Worm (Caenorhabditis elegans): ENCODE data around the gene K11H12.9.

Gene K11H12.9

DNA sequence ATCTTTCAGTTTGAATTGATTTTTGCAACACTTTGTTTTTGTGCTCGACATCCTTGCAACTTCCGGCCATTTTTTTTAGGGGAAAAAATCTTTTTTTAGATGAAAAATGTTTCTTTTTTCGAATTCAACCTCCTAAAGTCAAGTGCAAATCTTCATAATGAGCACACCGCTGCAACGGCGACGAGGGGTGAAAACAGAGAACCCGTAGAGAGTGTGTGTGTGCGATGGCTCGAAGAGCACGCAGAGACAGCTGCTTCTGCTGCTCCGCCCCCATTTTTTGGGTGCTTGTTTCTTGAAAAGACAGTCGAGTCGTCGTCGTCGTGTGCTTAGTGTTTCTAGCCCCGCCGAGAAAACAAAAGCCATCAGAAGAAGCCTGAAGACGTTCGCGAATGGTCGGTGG lies 43.4 kb upstream of the K11H12.9 start, which contains the start of gene inx-18:
inx-18 (plus strand) TSS at position 301 of the 400 bp plus-strand sequence.
- TF ChIP-seq lin-11 (tag; optimal IDR thresholded peaks at IDR 0.05) (no peak), ceh-6 (GFP tag; optimal IDR thresholded peaks at IDR 0.05) (no peak), elt-2 (tag; optimal IDR thresholded peaks at IDR 0.05) (no peak), pax-1 (tag; optimal IDR thresholded peaks at IDR 0.05) (no peak), ama-1 (optimal IDR thresholded peaks at IDR 0.05) (no peak), ceh-18 (tag; optimal IDR thresholded peaks at IDR 0.05) (no peak)

DNA sequence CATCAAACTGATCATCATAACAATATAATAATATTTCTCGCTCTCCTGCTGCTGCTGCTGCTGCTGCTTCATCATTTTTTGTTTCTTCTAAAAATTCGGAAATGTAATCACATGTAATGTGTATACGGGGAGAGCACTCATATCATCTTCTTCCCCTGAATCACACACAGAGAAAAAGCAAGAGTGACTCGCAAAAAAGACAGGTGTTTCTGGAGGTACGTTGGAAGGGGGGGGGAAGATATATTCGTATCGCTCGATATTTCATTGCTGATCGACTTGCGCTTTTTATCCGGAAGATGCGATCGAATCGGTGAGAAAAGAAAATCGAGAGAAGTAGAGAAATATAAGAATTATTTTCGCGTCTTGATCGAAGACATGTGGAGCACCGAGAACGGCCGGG lies 41.8 kb upstream of the K11H12.9 start:
- TF ChIP-seq pha-4 (tag; optimal IDR thresholded peaks at IDR 0.05) (no peak), ceh-24 (tag; optimal IDR thresholded peaks at IDR 0.05) (no peak), ceh-34 (tag; optimal IDR thresholded peaks at IDR 0.05) (no peak), ceh-18 (tag; optimal IDR thresholded peaks at IDR 0.05) (peak; percentile 74), rnt-1 (tag; optimal IDR thresholded peaks at IDR 0.05) (peak; percentile 22), nfya-1 (tag; optimal IDR thresholded peaks at IDR 0.05) (peak; percentile 41)

DNA sequence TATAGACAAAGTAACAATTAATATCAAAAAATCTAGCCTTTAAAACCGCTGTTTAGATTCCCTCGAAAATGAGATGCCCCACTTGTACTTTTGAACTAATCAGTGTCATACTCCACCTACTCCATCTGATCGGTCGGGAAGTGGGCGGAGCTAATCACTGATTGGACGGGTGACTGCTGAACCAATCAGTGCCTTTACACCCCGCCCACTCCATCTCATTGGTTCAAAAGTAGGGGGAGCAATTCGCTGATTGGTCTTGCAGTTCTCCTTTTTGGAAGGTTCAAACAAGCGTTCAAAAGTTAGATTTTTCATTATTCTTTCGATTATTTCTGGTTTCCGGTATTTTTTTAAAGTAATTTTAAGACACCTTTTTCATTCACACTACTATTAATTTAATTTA lies 36.3 kb upstream of the K11H12.9 start:
- TF ChIP-seq ceh-18 (tag; optimal IDR thresholded peaks at IDR 0.05) (no peak), nfya-1 (tag; optimal IDR thresholded peaks at IDR 0.05) (peak; percentile 97), fkh-6 (tag; optimal IDR thresholded peaks at IDR 0.05) (no peak)

DNA sequence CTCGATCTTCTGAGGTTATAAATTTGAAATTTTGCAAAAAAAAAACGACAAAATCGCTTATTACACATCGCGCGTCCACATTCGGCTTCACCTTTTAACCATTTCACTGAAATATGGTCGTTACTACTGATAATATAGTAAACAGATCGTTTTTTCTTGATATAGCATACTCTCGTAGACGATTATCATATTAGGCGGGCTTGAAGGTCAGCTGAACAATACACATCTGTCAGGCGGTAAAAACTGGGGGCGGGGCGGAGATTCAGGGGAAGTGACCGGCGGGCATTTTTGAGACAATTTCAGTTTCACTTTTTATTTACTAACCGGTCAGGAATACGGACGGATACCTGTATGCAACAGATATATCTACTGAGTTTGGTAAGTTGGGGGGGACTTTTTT lies 34.2 kb upstream of the K11H12.9 start, which contains the start of gene C18H7.1:
C18H7.1 (plus strand) TSS at position 301 of the 400 bp plus-strand sequence.
- TF ChIP-seq pqm-1 (tag; optimal IDR thresholded peaks at IDR 0.05) (no peak), gmeb-2 (tag; optimal IDR thresholded peaks at IDR 0.05) (no peak), ceh-19 (GFP tag; optimal IDR thresholded peaks at IDR 0.05) (no peak), K02D7.2 (tag; optimal IDR thresholded peaks at IDR 0.05) (no peak), unc-86 (tag; optimal IDR thresholded peaks at IDR 0.05) (no peak), rnt-1 (tag; optimal IDR thresholded peaks at IDR 0.05) (no peak), unc-55 (GFP tag; optimal IDR thresholded peaks at IDR 0.05) (no peak), pha-4 (tag; optimal IDR thresholded peaks at IDR 0.05) (no peak), ets-4 (tag; optimal IDR thresholded peaks at IDR 0.05) (no peak), ceh-31 (tag; optimal IDR thresholded peaks at IDR 0.05) (no peak), C08G9.2 (tag; optimal IDR thresholded peaks at IDR 0.05) (no peak), ceh-30 (tag; optimal IDR thresholded peaks at IDR 0.05) (no peak), Y22D7AL.16 (tag; optimal IDR thresholded peaks at IDR 0.05) (no peak), unc-42 (tag; optimal IDR thresholded peaks at IDR 0.05) (no peak), lim-6 (tag; optimal IDR thresholded peaks at IDR 0.05) (no peak), ztf-16 (tag; optimal IDR thresholded peaks at IDR 0.05) (no peak), C38D4.7 (GFP tag; optimal IDR thresholded peaks at IDR 0.05) (no peak), ceh-2 (tag; optimal IDR thresholded peaks at IDR 0.05) (no peak), ceh-48 (tag; optimal IDR thresholded peaks at IDR 0.05) (no peak)

DNA sequence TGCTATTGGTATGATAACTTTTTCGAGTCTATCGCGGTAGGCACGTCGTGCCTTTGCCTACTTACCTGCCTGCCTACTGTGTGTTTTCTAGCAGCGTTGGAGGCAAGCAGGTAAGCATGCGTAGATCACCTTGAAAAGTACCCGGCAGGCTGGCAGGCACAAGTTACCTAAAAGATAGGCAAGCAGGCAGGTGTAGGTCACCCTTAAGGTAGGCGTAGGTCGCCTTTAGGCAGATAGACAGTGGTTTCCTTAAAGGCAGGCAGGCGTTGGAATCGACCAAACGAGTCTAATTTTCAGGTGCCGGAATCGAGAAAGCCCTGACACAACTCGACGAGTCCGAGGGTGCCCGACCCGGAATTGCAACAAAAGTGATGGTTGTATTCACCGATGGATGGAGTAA lies 29.7 kb upstream of the K11H12.9 start:
- no peak for TF ChIP-seq elt-4 (tag; optimal IDR thresholded peaks at IDR 0.05)
- no peak for TF ChIP-seq che-1 (tag; optimal IDR thresholded peaks at IDR 0.05)
- no peak for TF ChIP-seq sox-2 (GFP tag; IDR thresholded peaks at IDR 0.05)
- no peak for TF ChIP-seq ceh-6 (GFP tag; optimal IDR thresholded peaks at IDR 0.05)
- no peak for TF ChIP-seq fkh-6 (tag; optimal IDR thresholded peaks at IDR 0.05)
- TF ChIP-seq fax-1 (tag; optimal IDR thresholded peaks at IDR 0.05) = no peak
- no peak for TF ChIP-seq nhr-11 (tag; optimal IDR thresholded peaks at IDR 0.05)
- TF ChIP-seq zip-5 (tag; optimal IDR thresholded peaks at IDR 0.05) = no peak

DNA sequence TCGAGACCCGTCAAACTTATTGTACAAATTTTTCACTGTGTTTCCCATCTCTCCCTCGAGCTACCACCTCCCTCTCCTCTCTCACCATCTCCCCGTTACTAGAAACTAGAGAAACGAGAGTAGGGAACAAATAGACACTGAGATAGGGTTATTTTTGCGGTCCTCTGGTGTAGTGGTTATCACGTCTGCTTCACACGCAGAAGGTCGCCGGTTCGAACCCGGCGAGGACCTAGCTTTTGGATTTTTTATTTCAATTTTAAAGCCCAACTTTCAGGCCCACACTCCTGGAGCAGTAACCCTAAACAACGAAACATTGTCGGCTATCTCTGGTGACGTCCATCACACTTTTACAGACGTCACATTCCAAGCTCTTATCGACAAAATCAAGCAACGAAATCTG lies 29.1 kb upstream of the K11H12.9 start:
- TF ChIP-seq npax-4 (tag; optimal IDR thresholded peaks at IDR 0.05) (peak; percentile 45), nhr-11 (tag; optimal IDR thresholded peaks at IDR 0.05) (no peak), ceh-31 (tag; optimal IDR thresholded peaks at IDR 0.05) (peak; percentile 19), elt-2 (tag; optimal IDR thresholded peaks at IDR 0.05) (peak; percentile 88), ceh-34 (tag; optimal IDR thresholded peaks at IDR 0.05) (peak; percentile 74), ceh-30 (tag; optimal IDR thresholded peaks at IDR 0.05) (no peak), hlh-6 (tag; optimal IDR thresholded peaks at IDR 0.05) (peak; percentile 69), ceh-19 (GFP tag; optimal IDR thresholded peaks at IDR 0.05) (peak; percentile 80), ama-1 (optimal IDR thresholded peaks at IDR 0.05) (no peak), ceh-6 (GFP tag; optimal IDR thresholded peaks at IDR 0.05) (peak; percentile 79), tbx-7 (tag; optimal IDR thresholded peaks at IDR 0.05) (peak; percentile 10), K02D7.2 (tag; optimal IDR thresholded peaks at IDR 0.05) (peak; percentile 57), zip-5 (tag; optimal IDR thresholded peaks at IDR 0.05) (peak; percentile 36), fkh-6 (tag; optimal IDR thresholded peaks at IDR 0.05) (peak; percentile 32), C38D4.7 (GFP tag; optimal IDR thresholded peaks at IDR 0.05) (peak; percentile 70), unc-3 (GFP tag; conservative IDR thresholded peaks at IDR 0.05) (peak; percentile 69; the same call in 1 of the 2 replicates), unc-3 (tag; optimal IDR thresholded peaks at IDR 0.05) (peak; percentile 54), sdc-2 (tag; optimal IDR thresholded peaks at IDR 0.05) (no peak), ref-2 (tag; optimal IDR thresholded peaks at IDR 0.05) (peak; percentile 66), lim-6 (tag; optimal IDR thresholded peaks at IDR 0.05) (no peak), hlh-30 (tag; optimal IDR thresholded peaks at IDR 0.05; ENCODE audit: insufficient read depth) (peak; percentile 13), rnt-1 (tag; optimal IDR thresholded peaks at IDR 0.05) (peak; percentile 71)
